Worm (Caenorhabditis elegans): ENCODE data around the gene Y37D8A.5.

ce11 chrIII:12829068-12829467 lies 26.2 kb downstream of the Y37D8A.5 start, which contains the start of gene Y37D8A.3:
- TF ChIP-seq him-1 (tag; optimal IDR thresholded peaks at IDR 0.05) (no peak), W03F9.2 (tag; optimal IDR thresholded peaks at IDR 0.05) (no peak), dao-5 (tag; optimal IDR thresholded peaks at IDR 0.05) (no peak)

Measured in whole organism, L4/young adult.